Fruit fly (Drosophila melanogaster): ENCODE measurements around the gene CG15743.

CG15743 gene

dm6 chrX:13238294-13238917 lies 47.1 kb upstream of the CG15743 start (continued):
- peak; percentile 64; the same call in 1 of the 2 replicates for TF ChIP-seq vvl (GFP tag; IDR thresholded peaks at IDR 0.05)
- no peak for TF ChIP-seq CG31388 (GFP tag; optimal IDR thresholded peaks at IDR 0.05)
- no peak for TF ChIP-seq CG11723 (GFP tag; optimal IDR thresholded peaks at IDR 0.05)
- no peak for TF ChIP-seq her (GFP tag; optimal IDR thresholded peaks at IDR 0.05)
- no peak for TF ChIP-seq CG12236 (GFP tag; optimal IDR thresholded peaks at IDR 0.05)
- no peak for TF ChIP-seq Antp (GFP tag; optimal IDR thresholded peaks at IDR 0.05)
- no peak for TF ChIP-seq Gug (GFP tag; IDR thresholded peaks at IDR 0.05)
- TF ChIP-seq Hand (GFP tag; optimal IDR thresholded peaks at IDR 0.05): no peak
- no peak for TF ChIP-seq abd-A (tag; optimal IDR thresholded peaks at IDR 0.05)
- no peak for TF ChIP-seq fd102C (GFP tag; optimal IDR thresholded peaks at IDR 0.05)
- peak in 1 of 2 experiments; percentile 51 for TF ChIP-seq Hr51 (GFP tag; optimal IDR thresholded peaks at IDR 0.05)
- no peak for TF ChIP-seq yki (optimal IDR thresholded peaks at IDR 0.05)
- TF ChIP-seq Nf-YB (GFP tag; optimal IDR thresholded peaks at IDR 0.05): no peak
- TF ChIP-seq lov (optimal IDR thresholded peaks at IDR 0.05): no peak
- TF ChIP-seq lov (GFP tag; IDR thresholded peaks at IDR 0.05): no peak
- no peak for TF ChIP-seq en (GFP tag; optimal IDR thresholded peaks at IDR 0.05)
- no peak for TF ChIP-seq dati (GFP tag; IDR thresholded peaks at IDR 0.05)
- no peak for TF ChIP-seq CG11085 (GFP tag; IDR thresholded peaks at IDR 0.05)
- TF ChIP-seq CG9215 (GFP tag; IDR thresholded peaks at IDR 0.05): no peak
- no peak for TF ChIP-seq Gsc (GFP tag; IDR thresholded peaks at IDR 0.05)
- no peak for TF ChIP-seq Bdp1 (GFP tag; optimal IDR thresholded peaks at IDR 0.05)
- TF ChIP-seq CG13894 (tag; optimal IDR thresholded peaks at IDR 0.05): no peak
- no peak for TF ChIP-seq CG15696 (tag; optimal IDR thresholded peaks at IDR 0.05)
- no peak for TF ChIP-seq CG4328 (GFP tag; optimal IDR thresholded peaks at IDR 0.05)
- no peak for TF ChIP-seq CG8359 (GFP tag; optimal IDR thresholded peaks at IDR 0.05; ENCODE audit: borderline replicate concordance)
- no peak for TF ChIP-seq br (optimal IDR thresholded peaks at IDR 0.05)
- TF ChIP-seq CG10462 (GFP tag; optimal IDR thresholded peaks at IDR 0.05): no peak
- peak; percentile 18 for TF ChIP-seq Blimp-1 (GFP tag; optimal IDR thresholded peaks at IDR 0.05)
- TF ChIP-seq Six4 (GFP tag; optimal IDR thresholded peaks at IDR 0.05): no peak
- no peak for TF ChIP-seq p53 (GFP tag; optimal IDR thresholded peaks at IDR 0.05)
- no peak for TF ChIP-seq bbx (GFP tag; IDR thresholded peaks at IDR 0.05; ENCODE audit: partially characterized antibody)
- TF ChIP-seq CG12391 (tag; optimal IDR thresholded peaks at IDR 0.05): peak; percentile 25
- TF ChIP-seq grn (GFP tag; optimal IDR thresholded peaks at IDR 0.05): no peak
- no peak for TF ChIP-seq Rx (GFP tag; IDR thresholded peaks at IDR 0.05)
- TF ChIP-seq CG10147 (GFP tag; optimal IDR thresholded peaks at IDR 0.05): no peak
- no peak for TF ChIP-seq CG3726 (GFP tag; IDR thresholded peaks at IDR 0.05)
- TF ChIP-seq CG14014 (GFP tag; IDR thresholded peaks at IDR 0.05): no peak
- no peak for TF ChIP-seq D19B (GFP tag; optimal IDR thresholded peaks at IDR 0.05)
- no peak for TF ChIP-seq Trl (optimal IDR thresholded peaks at IDR 0.05)
- no peak for TF ChIP-seq Trl (GFP tag; optimal IDR thresholded peaks at IDR 0.05)
- TF ChIP-seq seq (GFP tag; IDR thresholded peaks at IDR 0.05): no peak
- TF ChIP-seq zen (tag; optimal IDR thresholded peaks at IDR 0.05): no peak
- TF ChIP-seq Sry-β (GFP tag; optimal IDR thresholded peaks at IDR 0.05): no peak
- no peak for TF ChIP-seq bcd (GFP tag; optimal IDR thresholded peaks at IDR 0.05)
- no peak for TF ChIP-seq CG1792 (GFP tag; optimal IDR thresholded peaks at IDR 0.05)
- no peak for TF ChIP-seq bowl (GFP tag; IDR thresholded peaks at IDR 0.05)
- no peak for TF ChIP-seq D (optimal IDR thresholded peaks at IDR 0.05)
- TF ChIP-seq D (GFP tag; optimal IDR thresholded peaks at IDR 0.05): no peak
- TF ChIP-seq tin (GFP tag; optimal IDR thresholded peaks at IDR 0.05): no peak
- no peak for TF ChIP-seq HLHmδ (GFP tag; optimal IDR thresholded peaks at IDR 0.05)
- peak; percentile 38; the same call in 1 of the 2 replicates for TF ChIP-seq CG31441 (GFP tag; IDR thresholded peaks at IDR 0.05)
- no peak for TF ChIP-seq Adf1 (GFP tag; IDR thresholded peaks at IDR 0.05)
- TF ChIP-seq CG43689 (GFP tag; IDR thresholded peaks at IDR 0.05): no peak

All from whole organism, embryonic.